Worm (Caenorhabditis elegans): ENCODE measurements around the gene B0252.1.
A peak's percentile ranks its signal among the peaks of the same experiment; 100 is the strongest.

The B0252.1 gene

DNA sequence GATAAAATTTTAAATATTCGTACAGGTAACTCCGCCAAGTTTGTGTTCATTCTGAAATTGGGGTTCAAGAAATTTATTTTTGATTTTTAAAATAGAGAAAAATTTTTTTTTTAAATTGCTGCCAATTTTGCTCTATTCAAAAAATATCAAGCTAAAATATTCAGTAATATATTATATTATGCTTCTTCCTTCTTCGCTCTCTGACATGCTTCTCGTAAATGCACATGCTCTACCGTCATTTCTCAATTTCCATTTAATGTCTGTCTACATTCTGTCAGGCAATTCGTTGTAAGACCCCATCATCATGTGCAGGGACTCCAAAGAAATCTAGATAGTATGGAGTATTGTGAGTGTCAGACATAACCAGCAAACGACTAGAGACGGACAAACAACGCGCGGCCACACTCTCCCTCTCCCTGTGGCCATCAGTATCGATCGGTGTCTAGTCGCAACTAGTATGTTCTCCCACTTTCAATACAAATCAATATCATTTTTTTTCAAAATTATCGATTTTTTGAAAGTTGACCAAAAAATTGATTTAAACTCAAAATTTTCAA, 31.8 kb downstream of the B0252.1 start, which contains the start of the genes malt-1 and ceh-38 (continued):
- TF ChIP-seq sea-2 (GFP tag; IDR thresholded peaks at IDR 0.05) (no peak), akir-1 (GFP tag; optimal IDR thresholded peaks at IDR 0.05) (peak; percentile 17), ZK185.1 (tag; optimal IDR thresholded peaks at IDR 0.05; ENCODE audit: poor library complexity, severe bottlenecking) (peak; percentile 91), mcd-1 (GFP tag; IDR thresholded peaks at IDR 0.05) (peak; percentile 75), B0336.3 (GFP tag; IDR thresholded peaks at IDR 0.05) (peak; percentile 79), B0261.1 (tag; optimal IDR thresholded peaks at IDR 0.05) (no peak), madf-3 (GFP tag; IDR thresholded peaks at IDR 0.05) (0 out of 2 replicates have a peak, but pooled peaks have one; percentile 7), Y79H2A.3 (GFP tag; conservative IDR thresholded peaks at IDR 0.05) (no peak), mel-28 (tag; optimal IDR thresholded peaks at IDR 0.05; ENCODE audit: borderline replicate concordance) (no peak), B0019.2 (GFP tag; conservative IDR thresholded peaks at IDR 0.05) (no peak), chd-7 (tag; optimal IDR thresholded peaks at IDR 0.05) (peak; percentile 67), atf-7 (tag; optimal IDR thresholded peaks at IDR 0.05) (peak; percentile 79), T07F8.4 (tag; optimal IDR thresholded peaks at IDR 0.05) (no peak), lin-35 (GFP tag; optimal IDR thresholded peaks at IDR 0.05) (peak in 1 of 3 experiments; percentile 63), zfh-2 (GFP tag; conservative IDR thresholded peaks at IDR 0.05) (peak; percentile 66; the same call in 1 of the 2 replicates), madf-8 (GFP tag; conservative IDR thresholded peaks at IDR 0.05) (no peak), sptf-2 (GFP tag; optimal IDR thresholded peaks at IDR 0.05) (no peak), mes-4 (tag; optimal IDR thresholded peaks at IDR 0.05) (no peak), F57C9.4 (tag; optimal IDR thresholded peaks at IDR 0.05) (no peak), F52B5.7 (tag; optimal IDR thresholded peaks at IDR 0.05) (peak; percentile 24), fkh-3 (tag; optimal IDR thresholded peaks at IDR 0.05) (no peak), lsy-27 (tag; optimal IDR thresholded peaks at IDR 0.05; ENCODE audit: borderline replicate concordance, insufficient read depth) (no peak), mxl-1 (tag; optimal IDR thresholded peaks at IDR 0.05) (no peak), hlh-26 (GFP tag; conservative IDR thresholded peaks at IDR 0.05) (no peak), K12H6.12 (tag; optimal IDR thresholded peaks at IDR 0.05) (peak; percentile 94), ceh-100 (GFP tag; IDR thresholded peaks at IDR 0.05) (peak; percentile 55; the same call in 1 of the 2 replicates), ceh-58 (GFP tag; IDR thresholded peaks at IDR 0.05) (no peak), F23B12.7 (tag; optimal IDR thresholded peaks at IDR 0.05; ENCODE audit: insufficient read depth) (peak; percentile 74), dox-1 (GFP tag; IDR thresholded peaks at IDR 0.05) (peak; percentile 83), dpl-1 (GFP tag; optimal IDR thresholded peaks at IDR 0.05) (peak; percentile 20), hsf-1 (GFP tag; IDR thresholded peaks at IDR 0.05) (0 out of 2 replicates have a peak, but pooled peaks have one; percentile 9), F49E8.2 (tag; optimal IDR thresholded peaks at IDR 0.05; ENCODE audit: insufficient read depth) (no peak)

- TF ChIP-seq pbrm-1 (GFP tag; IDR thresholded peaks at IDR 0.05) = 0 out of 2 replicates have a peak, but pooled peaks have one; percentile 24
- TF ChIP-seq F57C9.4 (tag; optimal IDR thresholded peaks at IDR 0.05) = no peak
- TF ChIP-seq him-1 (tag; optimal IDR thresholded peaks at IDR 0.05) = peak; percentile 98
- TF ChIP-seq lir-1 (GFP tag; conservative IDR thresholded peaks at IDR 0.05) = no peak
- 0 out of 2 replicates have a peak, but pooled peaks have one; percentile 43 for TF ChIP-seq ekl-4 (GFP tag; IDR thresholded peaks at IDR 0.05)
- peak; percentile 16 for TF ChIP-seq snpc-1.3 (tag; optimal IDR thresholded peaks at IDR 0.05; ENCODE audit: insufficient read depth)
Measured at ce11 chrII:6955084-6955697, 35.7 kb downstream of the B0252.1 start.
